Worm (Caenorhabditis elegans) whole organism, L2 larva: ENCODE data around the gene islo-1.

ENCODE experiments used
- ama-1 ChIP-seq: fragments of 150-350 bp; optimal IDR thresholded peaks from 2 replicates; lab custom pipeline; 2018; ENCODE audit warnings: inconsistent platforms
- lin-13 ChIP-seq: fragments of 150-350 bp; optimal IDR thresholded peaks from 2 replicates; lab custom pipeline; 2014; ENCODE audit warnings: missing biosample characterization, missing genetic modification reagents, missing genetic modification characterization
- lsy-2 ChIP-seq, 2 experiments: fragments of 150-350 bp in 1 of 2; sonication (generic microtip) in 1 of 2; optimal IDR thresholded peaks; 2 replicates each; lab custom pipeline; 2014 to 2017; ENCODE audit warnings: missing biosample characterization in 2 of 2, missing genetic modification characterization in 2 of 2
- nhr-12 ChIP-seq: fragments of 150-350 bp; optimal IDR thresholded peaks from 2 replicates; lab custom pipeline; 2014; ENCODE audit warnings: missing biosample characterization, missing genetic modification characterization
- nhr-23 ChIP-seq: fragments of 150-350 bp; optimal IDR thresholded peaks from 2 replicates; lab custom pipeline; 2014; ENCODE audit warnings: missing biosample characterization, missing genetic modification reagents, missing genetic modification characterization
- skn-1 ChIP-seq: sonication (generic microtip); optimal IDR thresholded peaks from 2 replicates; lab custom pipeline; 2017; ENCODE audit warnings: missing biosample characterization, missing genetic modification characterization
- sma-3 ChIP-seq: sonication (generic microtip); optimal IDR thresholded peaks from 2 replicates; lab custom pipeline; 2016; ENCODE audit warnings: missing genetic modification reagents, missing genetic modification characterization, missing compliant biosample characterization
- unc-39 ChIP-seq: fragments of 150-350 bp; optimal IDR thresholded peaks from 2 replicates; lab custom pipeline; 2014; ENCODE audit warnings: missing biosample characterization, missing genetic modification characterization

- TF ChIP-seq nhr-12 (no peak), lin-13 (GFP tag; lab: Kevin White, UChicago) (no peak), unc-39 (tag; lab: Kevin White, UChicago) (no peak), lsy-2 (tag; optimal IDR thresholded peaks at IDR 0.05; lab: Kevin White, UChicago) (no peak), sma-3 (GFP tag; lab: Kevin White, UChicago) (peak; percentile 14), skn-1 (tag; lab: Kevin White, UChicago) (no peak), ama-1 (no peak), nhr-23 (tag; lab: Kevin White, UChicago) (no peak)
Measured at ce11 chrIV:8103196-8103595, 33.0 kb upstream of the islo-1 start.
